Worm (Caenorhabditis elegans) whole organism, L2 larva: Measurements from ENCODE around the gene Y37H2A.11.

ENCODE experiments used
- Y55F3AM.14 ChIP-seq: fragments of 200-800 bp; sonication (Bioruptor generic); optimal IDR thresholded peaks from 2 replicates; lab custom pipeline; 2018; ENCODE audit warnings: mild to moderate bottlenecking, missing genetic modification characterization, missing compliant biosample characterization
- ZK546.5 ChIP-seq: sonication (generic microtip); optimal IDR thresholded peaks from 2 replicates; lab custom pipeline; 2017; ENCODE audit warnings: missing biosample characterization, missing genetic modification characterization
- lsy-2 ChIP-seq, 2 experiments: fragments of 150-350 bp in 1 of 2; sonication (generic microtip) in 1 of 2; optimal IDR thresholded peaks; 2 replicates each; lab custom pipeline; 2014 to 2017; ENCODE audit warnings: missing biosample characterization in 2 of 2, missing genetic modification characterization in 2 of 2

The Y37H2A.11 gene

DNA sequence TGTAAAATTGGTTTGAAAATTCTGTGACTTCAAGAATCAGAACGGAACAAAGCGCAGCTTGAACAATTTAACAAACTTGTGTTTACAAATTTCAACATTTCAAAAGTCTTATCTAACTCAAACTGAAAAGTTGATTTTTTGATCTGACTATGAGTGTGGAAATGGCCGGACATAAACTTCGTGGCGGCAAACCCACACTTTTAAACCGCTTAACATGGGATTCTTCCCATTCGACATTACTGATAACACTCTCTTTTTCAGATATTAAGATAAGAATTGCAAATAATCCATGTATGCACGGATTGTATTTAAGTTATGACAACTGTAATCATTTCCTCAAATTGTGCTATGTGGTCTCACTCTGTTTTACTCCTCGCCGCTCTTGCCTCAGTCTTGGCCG, 49.9 kb downstream of the Y37H2A.11 start, which contains the start of gene clec-42:
Gene clec-42 (plus strand): TSS at position 285 of the 400 bp plus-strand sequence.
- TF ChIP-seq ZK546.5, result no peak
- no peak for TF ChIP-seq lsy-2 (tag; optimal IDR thresholded peaks at IDR 0.05; lab: Kevin White, UChicago)
- no peak for TF ChIP-seq Y55F3AM.14 (GFP tag; lab: Kevin White, UChicago)
